Worm (Caenorhabditis elegans) whole organism, L2 larva: ENCODE data around the gene dpy-31.

ENCODE experiments used
- ama-1 ChIP-seq: fragments of 150-350 bp; optimal IDR thresholded peaks from 2 replicates; lab custom pipeline; 2018; ENCODE audit warnings: inconsistent platforms
- blmp-1 ChIP-seq: sonication (generic microtip); optimal IDR thresholded peaks from 2 replicates; lab custom pipeline; 2017; ENCODE audit warnings: missing genetic modification characterization, mild to moderate bottlenecking, missing compliant biosample characterization, antibody characterized with exemption, moderate library complexity; ENCODE audit not compliant: insufficient read depth
- elt-3 ChIP-seq: sonication (generic microtip); optimal IDR thresholded peaks from 2 replicates; lab custom pipeline; 2017; ENCODE audit warnings: missing biosample characterization, missing genetic modification characterization
- lin-11 ChIP-seq: fragments of 150-350 bp; sonication (generic microtip); optimal IDR thresholded peaks from 2 replicates; lab custom pipeline; 2014; ENCODE audit warnings: missing biosample characterization, missing genetic modification characterization, inconsistent platforms, mixed read lengths
- lsy-2 ChIP-seq, 2 experiments: fragments of 150-350 bp in 1 of 2; sonication (generic microtip) in 1 of 2; optimal IDR thresholded peaks; 2 replicates each; lab custom pipeline; 2014 to 2017; ENCODE audit warnings: missing biosample characterization in 2 of 2, missing genetic modification characterization in 2 of 2
- nhr-11 ChIP-seq: fragments of 150-350 bp; optimal IDR thresholded peaks from 2 replicates; lab custom pipeline; 2014; ENCODE audit warnings: missing biosample characterization, missing genetic modification characterization
- nhr-237 ChIP-seq: fragments of 150-350 bp; optimal IDR thresholded peaks from 2 replicates; lab custom pipeline; 2014; ENCODE audit warnings: missing biosample characterization, missing genetic modification characterization
- nhr-6 ChIP-seq: fragments of 150-350 bp; optimal IDR thresholded peaks from 2 replicates; lab custom pipeline; 2014; ENCODE audit warnings: missing biosample characterization, missing genetic modification characterization
- snpc-4 ChIP-seq: fragments of 150-350 bp; optimal IDR thresholded peaks from 2 replicates; lab custom pipeline; 2014; ENCODE audit warnings: missing biosample characterization, missing genetic modification characterization
- unc-55 ChIP-seq: fragments of 150-350 bp; sonication (generic microtip); optimal IDR thresholded peaks from 3 replicates; lab custom pipeline; 2014; ENCODE audit warnings: missing biosample characterization, missing genetic modification reagents, missing genetic modification characterization
- ztf-4 ChIP-seq: fragments of 150-350 bp; optimal IDR thresholded peaks from 2 replicates; lab custom pipeline; 2014; ENCODE audit warnings: missing biosample characterization, missing genetic modification characterization

ce11 chrIII:7223029-7223428, 21.0 kb downstream of the dpy-31 start, which contains the start of gene der-2:
- TF ChIP-seq snpc-4 (tag; lab: Kevin White, UChicago) (no peak), elt-3 (tag; lab: Kevin White, UChicago) (no peak), blmp-1 (no peak), lsy-2 (tag; optimal IDR thresholded peaks at IDR 0.05; lab: Kevin White, UChicago) (no peak), nhr-11 (tag; lab: Kevin White, UChicago) (no peak), ztf-4 (no peak), lin-11 (no peak), ama-1 (no peak), nhr-237 (tag; lab: Kevin White, UChicago) (no peak), nhr-6 (tag; lab: Kevin White, UChicago) (no peak), unc-55 (GFP tag; lab: Kevin White, UChicago) (no peak)
